Fruit fly (Drosophila melanogaster): Measurements from ENCODE around the gene Sld5.

DNA sequence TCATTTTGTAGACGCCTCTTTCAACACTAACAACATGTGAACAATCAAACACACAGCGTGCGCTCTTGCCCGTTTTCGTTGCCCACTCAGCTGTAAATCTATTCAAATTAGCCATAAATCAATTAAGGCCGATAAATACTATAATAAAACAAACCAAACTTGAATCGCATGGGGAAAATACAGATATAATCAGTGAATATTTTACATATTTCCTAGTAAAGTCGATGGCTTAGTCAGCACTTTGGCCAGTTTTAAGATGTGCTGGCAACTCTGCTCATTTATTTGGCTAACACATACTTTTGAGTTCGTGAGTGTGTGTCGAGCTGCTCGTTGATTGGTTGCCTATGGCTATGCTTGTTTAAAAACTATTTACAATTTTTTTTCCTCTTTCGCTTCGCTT lies 42.9 kb upstream of the Sld5 start:
- TF ChIP-seq CG9139 (GFP tag; optimal IDR thresholded peaks at IDR 0.05) (no peak), dac (GFP tag; optimal IDR thresholded peaks at IDR 0.05) (no peak), CG3032 (tag; optimal IDR thresholded peaks at IDR 0.05) (no peak), OdsH (GFP tag; optimal IDR thresholded peaks at IDR 0.05) (no peak), Hr39 (GFP tag; optimal IDR thresholded peaks at IDR 0.05) (no peak), spab (GFP tag; optimal IDR thresholded peaks at IDR 0.05) (no peak), pdm3 (GFP tag; optimal IDR thresholded peaks at IDR 0.05) (no peak), achi (GFP tag; optimal IDR thresholded peaks at IDR 0.05) (no peak), CG11762 (GFP tag; optimal IDR thresholded peaks at IDR 0.05; ENCODE audit: insufficient read depth) (no peak)

Measured in whole organism, prepupa.